Worm (Caenorhabditis elegans): ENCODE results near the gene R10E4.11.
A peak's percentile ranks its signal among the peaks of the same experiment; 100 is the strongest.

R10E4.11 gene

DNA sequence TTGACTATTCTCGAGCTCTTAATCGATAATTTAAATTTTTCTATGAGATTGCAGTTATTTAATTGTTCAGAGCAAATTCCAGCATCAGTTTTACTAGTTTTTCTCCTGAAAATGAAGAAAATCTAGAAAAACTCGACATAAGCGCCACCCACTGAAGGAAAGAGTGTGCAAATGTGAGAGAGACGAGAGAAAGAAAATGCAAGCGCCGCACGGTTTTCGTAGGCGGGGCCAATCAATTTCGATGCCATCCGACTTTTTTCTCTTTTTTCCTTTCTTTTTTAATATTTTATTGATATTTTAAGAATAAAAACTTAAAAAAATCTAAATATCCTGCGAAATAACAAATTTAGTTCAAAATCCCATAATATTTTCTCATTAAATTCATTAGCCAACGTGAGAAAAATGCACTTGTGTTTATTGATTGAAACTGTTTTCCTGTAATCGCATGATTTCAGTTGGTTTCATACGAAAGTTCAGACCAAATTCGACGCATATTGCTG lies 31.8 kb upstream of the R10E4.11 start, which contains the start of gene cdk-12 (continued):
- TF ChIP-seq mcd-1 (GFP tag; IDR thresholded peaks at IDR 0.05) = no peak
- peak; percentile 7 for TF ChIP-seq nhr-80 (tag; optimal IDR thresholded peaks at IDR 0.05)

DNA sequence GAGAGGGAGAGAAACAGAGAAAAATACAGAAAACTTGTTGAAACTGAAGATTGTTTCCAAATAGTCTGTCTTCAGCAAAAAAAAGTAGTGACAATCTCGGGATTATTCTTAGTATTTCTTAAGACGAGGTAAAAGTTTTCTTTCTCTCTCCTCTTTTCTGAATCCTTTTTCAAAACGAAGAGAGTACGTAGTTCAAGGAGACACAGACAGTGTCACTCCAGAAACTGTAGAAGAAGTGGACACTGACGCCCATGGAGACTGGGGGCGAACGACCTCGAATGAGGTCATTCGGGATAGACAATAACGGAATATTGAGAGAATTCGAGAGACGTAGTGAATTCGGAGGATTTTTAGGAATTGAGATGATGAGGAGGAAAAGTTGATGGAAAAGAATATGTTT lies 30.1 kb upstream of the R10E4.11 start, which contains the start of gene gly-6:
TSS of gene gly-6 (minus strand) at position 245 of the 400 bp plus-strand sequence.
- no peak for TF ChIP-seq ceh-40 (GFP tag; IDR thresholded peaks at IDR 0.05)
- no peak for TF ChIP-seq aptf-2 (GFP tag; conservative IDR thresholded peaks at IDR 0.05)
- no peak for TF ChIP-seq ztf-28 (GFP tag; IDR thresholded peaks at IDR 0.05)
- no peak for TF ChIP-seq sdz-38 (tag; optimal IDR thresholded peaks at IDR 0.05)
- TF ChIP-seq aptf-3 (GFP tag; IDR thresholded peaks at IDR 0.05) = no peak
- TF ChIP-seq nhr-80 (tag; optimal IDR thresholded peaks at IDR 0.05) = no peak
- TF ChIP-seq pbrm-1 (GFP tag; IDR thresholded peaks at IDR 0.05) = no peak
- no peak for TF ChIP-seq snpc-1.1 (tag; optimal IDR thresholded peaks at IDR 0.05; ENCODE audit: insufficient read depth)

DNA sequence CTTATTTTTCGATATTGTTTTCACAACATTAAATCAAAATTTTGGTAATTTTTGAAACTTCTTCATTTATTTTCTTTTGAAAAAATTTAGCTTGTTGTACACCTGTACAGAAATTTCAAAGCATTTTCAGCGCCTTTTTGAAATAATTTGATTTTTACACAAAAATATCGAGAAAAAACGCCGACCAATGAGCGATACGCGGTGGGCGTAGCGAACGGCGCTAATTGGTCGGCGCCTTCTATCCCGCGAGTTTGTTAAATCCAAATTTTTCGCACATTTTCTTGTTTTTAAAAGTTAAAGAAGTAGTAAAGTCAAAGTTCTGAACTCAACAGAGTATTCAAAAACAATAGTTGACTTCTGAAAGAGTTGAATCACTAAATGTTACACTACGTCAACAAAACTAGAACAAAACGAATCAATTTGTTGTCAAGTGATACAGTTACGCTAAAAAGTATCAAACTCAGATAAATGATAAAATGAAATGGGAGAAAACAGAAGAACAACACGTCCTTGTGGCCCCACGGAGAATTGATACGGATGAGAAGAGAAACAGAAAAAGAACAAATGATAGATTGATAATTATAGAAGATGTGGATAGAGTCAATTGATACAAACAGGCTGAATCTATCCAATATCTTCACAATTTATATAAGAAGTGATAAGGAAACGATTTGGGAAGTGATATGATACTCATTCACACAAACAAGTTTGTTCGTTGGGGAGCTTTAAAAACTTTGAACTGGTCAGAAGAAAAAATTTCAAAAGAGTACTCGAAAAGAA lies 27.6 kb upstream of the R10E4.11 start:
- TF ChIP-seq nfyb-1 (GFP tag; IDR thresholded peaks at IDR 0.05) (peak; percentile 56; the same call in 1 of the 2 replicates), rpc-1 (optimal IDR thresholded peaks at IDR 0.05) (no peak), rpc-1 (tag; optimal IDR thresholded peaks at IDR 0.05) (no peak)

DNA sequence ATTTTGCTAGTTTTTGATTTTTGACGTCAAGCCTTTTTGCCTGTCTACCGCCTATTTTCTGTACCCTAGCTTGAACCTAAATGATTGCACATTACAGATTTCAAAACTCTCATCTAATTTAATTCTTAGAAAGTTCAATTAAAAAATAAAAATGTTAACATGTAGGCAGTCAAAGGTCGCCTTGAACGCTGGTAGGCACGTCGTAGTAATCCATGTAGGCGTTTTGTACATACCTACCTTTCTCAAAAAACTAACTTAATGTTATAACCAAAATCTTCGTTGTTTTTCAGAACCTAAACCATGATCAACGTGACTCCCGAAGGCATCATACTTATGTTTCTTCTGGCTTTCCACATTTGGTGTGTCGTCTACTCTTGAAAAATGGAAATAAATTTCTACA lies 23.0 kb upstream of the R10E4.11 start, which contains the start of gene H38K22.9:
TSS of gene H38K22.9 (plus strand) at position 301 of the 400 bp plus-strand sequence.
- TF ChIP-seq ZK185.1 (tag; optimal IDR thresholded peaks at IDR 0.05; ENCODE audit: poor library complexity, severe bottlenecking) (no peak), bed-1 (GFP tag; IDR thresholded peaks at IDR 0.05) (no peak), ztf-6 (GFP tag; IDR thresholded peaks at IDR 0.05) (no peak), gei-17 (GFP tag; optimal IDR thresholded peaks at IDR 0.05) (no peak), hmg-1.2 (GFP tag; IDR thresholded peaks at IDR 0.05) (no peak), snpc-1.3 (tag; optimal IDR thresholded peaks at IDR 0.05; ENCODE audit: insufficient read depth) (no peak), lin-35 (GFP tag; optimal IDR thresholded peaks at IDR 0.05) (no peak), hlh-12 (tag; optimal IDR thresholded peaks at IDR 0.05) (no peak), chd-7 (tag; optimal IDR thresholded peaks at IDR 0.05) (no peak), madf-10 (tag; optimal IDR thresholded peaks at IDR 0.05) (no peak)

DNA sequence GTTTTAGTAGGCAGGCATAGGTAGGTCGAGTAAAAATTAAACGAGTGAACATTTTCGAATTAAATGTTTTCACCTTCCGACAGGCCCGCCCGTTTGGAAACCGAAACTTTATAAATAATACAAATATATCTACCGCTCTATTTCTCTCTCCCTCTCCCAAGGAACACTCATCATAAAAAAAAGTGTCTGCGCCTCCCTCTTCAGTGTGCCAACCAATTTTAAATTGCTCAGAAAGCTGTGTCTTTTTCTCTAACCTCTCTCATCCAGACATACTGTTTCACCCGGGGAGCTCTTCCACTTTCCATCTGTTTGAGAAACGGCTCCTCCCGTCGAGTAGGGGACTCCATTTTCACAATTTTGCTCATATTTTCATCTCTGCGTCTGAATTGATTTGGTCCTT lies 22.3 kb upstream of the R10E4.11 start:
- no peak for TF ChIP-seq athp-1 (tag; optimal IDR thresholded peaks at IDR 0.05)
- peak; percentile 73; the same call in 1 of the 2 replicates for TF ChIP-seq hmg-1.2 (GFP tag; IDR thresholded peaks at IDR 0.05)
- TF ChIP-seq snpc-4 (GFP tag; optimal IDR thresholded peaks at IDR 0.05) = no peak
- TF ChIP-seq snpc-4 (tag; optimal IDR thresholded peaks at IDR 0.05) = no peak
- TF ChIP-seq F22D6.2 (tag; optimal IDR thresholded peaks at IDR 0.05) = no peak
- no peak for TF ChIP-seq K11D2.4 (GFP tag; IDR thresholded peaks at IDR 0.05)
- no peak for TF ChIP-seq ztf-28 (GFP tag; IDR thresholded peaks at IDR 0.05)
- no peak for TF ChIP-seq B0019.2 (GFP tag; conservative IDR thresholded peaks at IDR 0.05)
- peak; percentile 5 for TF ChIP-seq ZK185.1 (tag; optimal IDR thresholded peaks at IDR 0.05; ENCODE audit: poor library complexity, severe bottlenecking)
- TF ChIP-seq T26A5.8 (tag; optimal IDR thresholded peaks at IDR 0.05) = no peak
- no peak for TF ChIP-seq mel-28 (tag; optimal IDR thresholded peaks at IDR 0.05; ENCODE audit: borderline replicate concordance)

Measured in whole organism, young adult.